In the genomic region with DNA sequence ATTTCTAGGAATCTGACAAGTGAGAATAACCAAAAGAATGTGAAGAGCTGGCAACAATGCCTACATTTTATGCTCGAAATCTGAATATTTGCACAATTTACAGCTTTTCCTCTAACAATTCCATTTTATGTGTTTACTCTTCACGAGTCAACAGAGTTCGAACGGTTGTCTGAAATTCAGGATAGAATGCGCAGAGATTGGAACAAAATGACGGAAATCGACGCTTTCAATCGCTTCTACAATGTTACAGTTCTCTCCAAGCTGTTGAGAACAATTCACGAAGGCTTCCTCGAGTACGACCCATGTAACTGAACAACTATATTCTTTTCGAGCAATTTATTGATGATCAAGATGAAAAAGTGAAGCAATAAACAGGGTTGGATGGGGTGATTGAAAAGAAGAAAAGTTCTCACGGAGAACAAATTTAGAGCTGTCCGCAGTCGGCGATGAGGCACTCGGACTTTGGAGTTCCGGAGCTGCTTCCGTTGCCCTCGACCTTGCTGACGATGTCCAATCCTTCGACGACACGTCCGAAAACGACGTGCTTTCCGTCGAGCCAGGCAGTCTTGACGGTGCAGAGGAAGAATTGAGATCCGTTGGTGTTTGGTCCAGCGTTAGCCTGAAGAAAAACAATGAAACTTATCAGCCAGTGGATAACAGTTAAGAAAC, we compare ENCODE assay signal across 2 worm cellular contexts.
TF ChIP-seq lines count a peak whose summit lies in the region.

TSS of gene Y75B12B.3 (minus strand) at position 21 of the 669 bp plus-strand sequence.

TF ChIP-seq in whole organism, L4 larva, 104 proteins besides CTCF, POLR2A, EP300 and RAD21 (continued from another document and continues in another):
- no peak for TF ChIP-seq ZK337.2 (GFP tag; IDR thresholded peaks at IDR 0.05; lab: Robert Waterston, UW)
- TF ChIP-seq ceh-62 (tag; optimal IDR thresholded peaks at IDR 0.05; lab: Kevin White, UChicago) = no peak
- TF ChIP-seq zip-11 (GFP tag; IDR thresholded peaks at IDR 0.05; lab: Robert Waterston, UW) = no peak
- TF ChIP-seq lin-1 (GFP tag; IDR thresholded peaks at IDR 0.05; lab: Robert Waterston, UW) = no peak
- TF ChIP-seq T20F7.1 (GFP tag; optimal IDR thresholded peaks at IDR 0.05; lab: Kevin White, UChicago) = no peak
- no peak for TF ChIP-seq nhr-41 (GFP tag; IDR thresholded peaks at IDR 0.05; lab: Robert Waterston, UW)
- peak; percentile 1 for TF ChIP-seq lin-13 (GFP tag; optimal IDR thresholded peaks at IDR 0.05; lab: Kevin White, UChicago)
- TF ChIP-seq F49E8.2 (tag; optimal IDR thresholded peaks at IDR 0.05; lab: Kevin White, UChicago; ENCODE audit: borderline replicate concordance) = peak; percentile 62
- TF ChIP-seq ceh-28 (tag; optimal IDR thresholded peaks at IDR 0.05; lab: Kevin White, UChicago) = no peak
- TF ChIP-seq snpc-4 (tag; optimal IDR thresholded peaks at IDR 0.05; lab: Kevin White, UChicago) = no peak
- TF ChIP-seq mxl-2 (GFP tag; conservative IDR thresholded peaks at IDR 0.05; lab: Robert Waterston, UW) = no peak
- no peak for TF ChIP-seq nhr-28 (tag; optimal IDR thresholded peaks at IDR 0.05; lab: Kevin White, UChicago)
- peak; percentile 52 for TF ChIP-seq lin-38 (GFP tag; IDR thresholded peaks at IDR 0.05; lab: Robert Waterston, UW)
- TF ChIP-seq unc-62 (GFP tag; optimal IDR thresholded peaks at IDR 0.05 in 1 of 2; lab: Kevin White, UChicago) = no peak
- no peak for TF ChIP-seq unc-62 (tag; optimal IDR thresholded peaks at IDR 0.05; lab: Kevin White, UChicago)
- TF ChIP-seq zfp-3 (GFP tag; conservative IDR thresholded peaks at IDR 0.05; lab: Robert Waterston, UW) = no peak
- no peak for TF ChIP-seq ceh-20 (GFP tag; IDR thresholded peaks at IDR 0.05; lab: Robert Waterston, UW)
- TF ChIP-seq nhr-10 (tag; optimal IDR thresholded peaks at IDR 0.05; lab: Kevin White, UChicago) = no peak
- no peak for TF ChIP-seq hlh-11 (tag; optimal IDR thresholded peaks at IDR 0.05; lab: Kevin White, UChicago)
- no peak for TF ChIP-seq tag-97 (GFP tag; IDR thresholded peaks at IDR 0.05; lab: Robert Waterston, UW)
- TF ChIP-seq set-16 (GFP tag; IDR thresholded peaks at IDR 0.05; lab: Robert Waterston, UW) = peak; percentile 65
- TF ChIP-seq nhr-111 (GFP tag; optimal IDR thresholded peaks at IDR 0.05; lab: Kevin White, UChicago) = no peak
- no peak for TF ChIP-seq Y5F2A.4 (GFP tag; optimal IDR thresholded peaks at IDR 0.05; lab: Kevin White, UChicago)
- TF ChIP-seq mxl-3 (GFP tag; optimal IDR thresholded peaks at IDR 0.05; lab: Kevin White, UChicago) = no peak
- TF ChIP-seq attf-4 (tag; optimal IDR thresholded peaks at IDR 0.05; lab: Kevin White, UChicago) = no peak
- no peak for TF ChIP-seq zip-2 (tag; optimal IDR thresholded peaks at IDR 0.05; lab: Kevin White, UChicago)
- TF ChIP-seq mep-1 (tag; optimal IDR thresholded peaks at IDR 0.05; lab: Kevin White, UChicago) = peak; percentile 11
- no peak for TF ChIP-seq ceh-32 (tag; optimal IDR thresholded peaks at IDR 0.05; lab: Kevin White, UChicago; ENCODE audit: poor library complexity)
- no peak for TF ChIP-seq hlh-30 (tag; optimal IDR thresholded peaks at IDR 0.05; lab: Kevin White, UChicago; ENCODE audit: insufficient read depth)
- TF ChIP-seq madf-5 (GFP tag; IDR thresholded peaks at IDR 0.05; lab: Robert Waterston, UW) = 0 out of 4 replicates have a peak, but pooled peaks of 1 of the 2 experiments have one; percentile 42
- no peak for TF ChIP-seq F10B5.3 (tag; optimal IDR thresholded peaks at IDR 0.05; lab: Kevin White, UChicago)
- no peak for TF ChIP-seq nhr-42 (GFP tag; IDR thresholded peaks at IDR 0.05; lab: Robert Waterston, UW)
- no peak for TF ChIP-seq hif-1 (tag; optimal IDR thresholded peaks at IDR 0.05; lab: Kevin White, UChicago)
- TF ChIP-seq dmd-6 (GFP tag; IDR thresholded peaks at IDR 0.05; lab: Robert Waterston, UW) = no peak
- no peak for TF ChIP-seq nhr-77 (tag; optimal IDR thresholded peaks at IDR 0.05; lab: Kevin White, UChicago)
- TF ChIP-seq F37D6.2 (tag; optimal IDR thresholded peaks at IDR 0.05; lab: Kevin White, UChicago) = no peak
- no peak for TF ChIP-seq nhr-11 (tag; optimal IDR thresholded peaks at IDR 0.05; lab: Kevin White, UChicago)
- peak; percentile 33; the same call in 1 of the 2 replicates for TF ChIP-seq vab-7 (GFP tag; IDR thresholded peaks at IDR 0.05; lab: Robert Waterston, UW)
- no peak for TF ChIP-seq D1046.2 (GFP tag; IDR thresholded peaks at IDR 0.05; lab: Robert Waterston, UW)
- TF ChIP-seq spr-3 (GFP tag; optimal IDR thresholded peaks at IDR 0.05; lab: Kevin White, UChicago) = no peak
- no peak for TF ChIP-seq ces-1 (GFP tag; optimal IDR thresholded peaks at IDR 0.05; lab: Kevin White, UChicago)
- TF ChIP-seq tra-1 (GFP tag; IDR thresholded peaks at IDR 0.05; lab: Robert Waterston, UW) = no peak
- no peak for TF ChIP-seq jun-1 (tag; optimal IDR thresholded peaks at IDR 0.05; lab: Kevin White, UChicago)
- no peak for TF ChIP-seq ztf-7 (tag; optimal IDR thresholded peaks at IDR 0.05; lab: Kevin White, UChicago)
- peak; percentile 26 for TF ChIP-seq unc-130 (GFP tag; optimal IDR thresholded peaks at IDR 0.05; lab: Kevin White, UChicago)
- no peak for TF ChIP-seq duxl-1 (tag; optimal IDR thresholded peaks at IDR 0.05; lab: Kevin White, UChicago; ENCODE audit: poor library complexity)
- no peak for TF ChIP-seq dmd-9 (GFP tag; IDR thresholded peaks at IDR 0.05; lab: Robert Waterston, UW)
- peak; percentile 68 for TF ChIP-seq egl-43 (GFP tag; IDR thresholded peaks at IDR 0.05; lab: Robert Waterston, UW)
- no peak for TF ChIP-seq saeg-2 (GFP tag; IDR thresholded peaks at IDR 0.05; lab: Robert Waterston, UW)
- TF ChIP-seq nhr-6 (tag; optimal IDR thresholded peaks at IDR 0.05; lab: Kevin White, UChicago) = no peak
- no peak for TF ChIP-seq egl-27 (tag; optimal IDR thresholded peaks at IDR 0.05; lab: Kevin White, UChicago)
- no peak for TF ChIP-seq Y75B8A.6 (GFP tag; IDR thresholded peaks at IDR 0.05; lab: Robert Waterston, UW)
- TF ChIP-seq nhr-48 (tag; optimal IDR thresholded peaks at IDR 0.05; lab: Kevin White, UChicago) = no peak
- no peak for TF ChIP-seq ctbp-1 (GFP tag; IDR thresholded peaks at IDR 0.05; lab: Robert Waterston, UW)
- TF ChIP-seq nhr-102 (tag; optimal IDR thresholded peaks at IDR 0.05; lab: Kevin White, UChicago) = peak; percentile 2
- no peak for TF ChIP-seq mes-2 (tag; optimal IDR thresholded peaks at IDR 0.05; lab: Kevin White, UChicago; ENCODE audit: poor library complexity, severe bottlenecking)
- TF ChIP-seq dpl-1 (GFP tag; optimal IDR thresholded peaks at IDR 0.05; lab: Kevin White, UChicago) = no peak
- TF ChIP-seq Y48G9A.11 (GFP tag; IDR thresholded peaks at IDR 0.05; lab: Robert Waterston, UW) = peak; percentile 46; the same call in 1 of the 2 replicates
- TF ChIP-seq fkh-10 (GFP tag; optimal IDR thresholded peaks at IDR 0.05; lab: Kevin White, UChicago) = no peak
- TF ChIP-seq mdt-29 (GFP tag; IDR thresholded peaks at IDR 0.05; lab: Robert Waterston, UW) = 0 out of 2 replicates have a peak, but pooled peaks have one; percentile 42
- TF ChIP-seq ceh-44 (GFP tag; IDR thresholded peaks at IDR 0.05; lab: Robert Waterston, UW) = no peak
- TF ChIP-seq mdl-1 (tag; optimal IDR thresholded peaks at IDR 0.05; lab: Kevin White, UChicago) = no peak
- TF ChIP-seq aly-2 (tag; optimal IDR thresholded peaks at IDR 0.05; lab: Kevin White, UChicago) = peak; percentile 43

TF ChIP-seq in whole organism, young adult, 124 proteins besides CTCF, POLR2A, EP300 and RAD21 (continued from another document and continues in another):
- TF ChIP-seq nhr-27 (tag; optimal IDR thresholded peaks at IDR 0.05; lab: Kevin White, UChicago) (no peak), rcor-1 (GFP tag; IDR thresholded peaks at IDR 0.05; lab: Robert Waterston, UW) (peak; percentile 5; the same call in 1 of the 2 replicates), ceh-40 (GFP tag; IDR thresholded peaks at IDR 0.05; lab: Robert Waterston, UW) (no peak), zfh-2 (GFP tag; conservative IDR thresholded peaks at IDR 0.05; lab: Robert Waterston, UW) (peak; percentile 72), F57C9.4 (tag; optimal IDR thresholded peaks at IDR 0.05; lab: Kevin White, UChicago) (no peak), efl-1 (GFP tag; optimal IDR thresholded peaks at IDR 0.05; lab: Kevin White, UChicago) (no peak), chd-7 (tag; optimal IDR thresholded peaks at IDR 0.05; lab: Kevin White, UChicago) (no peak), ceh-58 (GFP tag; IDR thresholded peaks at IDR 0.05; lab: Robert Waterston, UW) (no peak), aptf-3 (GFP tag; IDR thresholded peaks at IDR 0.05; lab: Robert Waterston, UW) (no peak), mel-28 (tag; optimal IDR thresholded peaks at IDR 0.05; lab: Kevin White, UChicago; ENCODE audit: borderline replicate concordance) (no peak), lin-26 (GFP tag; IDR thresholded peaks at IDR 0.05; lab: Robert Waterston, UW) (peak; percentile 77), T07F8.4 (tag; optimal IDR thresholded peaks at IDR 0.05; lab: Kevin White, UChicago) (no peak), madf-8 (GFP tag; conservative IDR thresholded peaks at IDR 0.05; lab: Robert Waterston, UW) (peak; percentile 10; the same call in 1 of the 2 replicates), atf-7 (tag; optimal IDR thresholded peaks at IDR 0.05; lab: Kevin White, UChicago) (no peak), lir-1 (GFP tag; conservative IDR thresholded peaks at IDR 0.05; lab: Robert Waterston, UW) (no peak), tlf-1 (GFP tag; optimal IDR thresholded peaks at IDR 0.05; lab: Kevin White, UChicago) (peak; percentile 51), lsy-27 (tag; optimal IDR thresholded peaks at IDR 0.05; lab: Kevin White, UChicago; ENCODE audit: borderline replicate concordance, insufficient read depth) (no peak), unc-62 (GFP tag; optimal IDR thresholded peaks at IDR 0.05; lab: Kevin White, UChicago) (no peak), let-607 (tag; optimal IDR thresholded peaks at IDR 0.05; lab: Kevin White, UChicago) (no peak), mcd-1 (GFP tag; IDR thresholded peaks at IDR 0.05; lab: Robert Waterston, UW) (peak; percentile 51), Y53G8AR.9 (GFP tag; conservative IDR thresholded peaks at IDR 0.05; lab: Robert Waterston, UW) (peak; percentile 67; the same call in 1 of the 2 replicates), lin-54 (GFP tag; optimal IDR thresholded peaks at IDR 0.05; lab: Kevin White, UChicago) (peak; percentile 62), snpc-4 (GFP tag; optimal IDR thresholded peaks at IDR 0.05; lab: Kevin White, UChicago) (peak; percentile 48), snpc-4 (tag; optimal IDR thresholded peaks at IDR 0.05; lab: Kevin White, UChicago) (peak in 2 of 4 experiments; percentile 0 to 37), ceh-100 (GFP tag; IDR thresholded peaks at IDR 0.05; lab: Robert Waterston, UW) (peak; percentile 47; the same call in 1 of the 2 replicates), hrde-1 (tag; optimal IDR thresholded peaks at IDR 0.05; lab: Kevin White, UChicago; ENCODE audit: borderline replicate concordance) (peak; percentile 64), madf-3 (GFP tag; IDR thresholded peaks at IDR 0.05; lab: Robert Waterston, UW) (0 out of 2 replicates have a peak, but pooled peaks have one; percentile 3), F52B5.7 (tag; optimal IDR thresholded peaks at IDR 0.05; lab: Kevin White, UChicago) (no peak), ceh-27 (GFP tag; optimal IDR thresholded peaks at IDR 0.05; lab: Kevin White, UChicago) (no peak), F33H1.4 (GFP tag; IDR thresholded peaks at IDR 0.05; lab: Robert Waterston, UW) (no peak), attf-6 (GFP tag; IDR thresholded peaks at IDR 0.05; lab: Robert Waterston, UW) (peak; percentile 50; the same call in 1 of the 2 replicates), cebp-2 (GFP tag; IDR thresholded peaks at IDR 0.05; lab: Robert Waterston, UW) (no peak), B0019.2 (GFP tag; conservative IDR thresholded peaks at IDR 0.05; lab: Robert Waterston, UW) (no peak), Y79H2A.3 (GFP tag; conservative IDR thresholded peaks at IDR 0.05; lab: Robert Waterston, UW) (0 out of 2 replicates have a peak, but pooled peaks have one; percentile 32), nhr-179 (tag; optimal IDR thresholded peaks at IDR 0.05; lab: Kevin White, UChicago) (no peak), ztf-26 (tag; optimal IDR thresholded peaks at IDR 0.05; lab: Kevin White, UChicago) (no peak), ztf-25 (GFP tag; IDR thresholded peaks at IDR 0.05; lab: Robert Waterston, UW) (0 out of 2 replicates have a peak, but pooled peaks have one; percentile 56), C06A6.2 (GFP tag; conservative IDR thresholded peaks at IDR 0.05; lab: Robert Waterston, UW) (no peak), hlh-26 (GFP tag; conservative IDR thresholded peaks at IDR 0.05; lab: Robert Waterston, UW) (no peak), him-1 (tag; optimal IDR thresholded peaks at IDR 0.05; lab: Kevin White, UChicago) (peak; percentile 57), ztf-18 (tag; optimal IDR thresholded peaks at IDR 0.05; lab: Kevin White, UChicago) (peak; percentile 54), dpl-1 (GFP tag; optimal IDR thresholded peaks at IDR 0.05; lab: Kevin White, UChicago) (no peak), ceh-79 (tag; optimal IDR thresholded peaks at IDR 0.05; lab: Kevin White, UChicago) (peak; percentile 73), F39B2.1 (GFP tag; IDR thresholded peaks at IDR 0.05; lab: Robert Waterston, UW) (peak; percentile 27; the same call in 1 of the 2 replicates), K12H6.12 (tag; optimal IDR thresholded peaks at IDR 0.05; lab: Kevin White, UChicago) (no peak), Y56A3A.18 (GFP tag; IDR thresholded peaks at IDR 0.05; lab: Robert Waterston, UW) (peak; percentile 41; the same call in 1 of the 2 replicates), F55B11.4 (tag; optimal IDR thresholded peaks at IDR 0.05; lab: Kevin White, UChicago; ENCODE audit: borderline replicate concordance, insufficient read depth) (no peak), let-526 (GFP tag; IDR thresholded peaks at IDR 0.05; lab: Robert Waterston, UW) (no peak), F37B4.10 (GFP tag; IDR thresholded peaks at IDR 0.05; lab: Robert Waterston, UW) (no peak), ekl-4 (GFP tag; IDR thresholded peaks at IDR 0.05; lab: Robert Waterston, UW) (peak; percentile 76; the same call in 1 of the 2 replicates), C17E4.6 (GFP tag; IDR thresholded peaks at IDR 0.05; lab: Robert Waterston, UW) (0 out of 2 replicates have a peak, but pooled peaks have one; percentile 27), xnd-1 (tag; optimal IDR thresholded peaks at IDR 0.05; lab: Kevin White, UChicago) (peak; percentile 11), tbp1 (GFP tag; optimal IDR thresholded peaks at IDR 0.05; lab: Kevin White, UChicago) (peak; percentile 42), F22D6.2 (tag; optimal IDR thresholded peaks at IDR 0.05; lab: Kevin White, UChicago) (no peak), pbrm-1 (GFP tag; IDR thresholded peaks at IDR 0.05; lab: Robert Waterston, UW) (0 out of 2 replicates have a peak, but pooled peaks have one; percentile 52), T26A5.8 (tag; optimal IDR thresholded peaks at IDR 0.05; lab: Kevin White, UChicago) (peak; percentile 24), unc-130 (GFP tag; optimal IDR thresholded peaks at IDR 0.05; lab: Kevin White, UChicago) (no peak), athp-1 (tag; optimal IDR thresholded peaks at IDR 0.05; lab: Kevin White, UChicago) (peak; percentile 46), sea-2 (GFP tag; IDR thresholded peaks at IDR 0.05; lab: Robert Waterston, UW) (no peak), pha-4 (tag; optimal IDR thresholded peaks at IDR 0.05; lab: Kevin White, UChicago) (no peak), ama-1 (optimal IDR thresholded peaks at IDR 0.05; lab: Kevin White, UChicago) (peak; percentile 73), ama-1 (GFP tag; optimal IDR thresholded peaks at IDR 0.05; lab: Kevin White, UChicago) (peak in 1 of 2 experiments; percentile 9), ztf-28 (GFP tag; IDR thresholded peaks at IDR 0.05; lab: Robert Waterston, UW) (no peak), madf-10 (tag; optimal IDR thresholded peaks at IDR 0.05; lab: Kevin White, UChicago) (no peak), snpc-1.1 (tag; optimal IDR thresholded peaks at IDR 0.05; lab: Kevin White, UChicago; ENCODE audit: insufficient read depth) (no peak), nhr-80 (tag; optimal IDR thresholded peaks at IDR 0.05; lab: Kevin White, UChicago) (no peak), F57A8.1 (GFP tag; optimal IDR thresholded peaks at IDR 0.05; lab: Kevin White, UChicago) (no peak), B0261.1 (tag; optimal IDR thresholded peaks at IDR 0.05; lab: Kevin White, UChicago) (peak; percentile 7)
